Worm (Caenorhabditis elegans) whole organism, L3 larva: Measurements from ENCODE around the gene dmsr-6.

Experiments
- R02D3.7 ChIP-seq: fragments of 150-350 bp; optimal IDR thresholded peaks from 2 replicates; lab custom pipeline; 2014; ENCODE audit warnings: missing biosample characterization, missing genetic modification characterization
- ZK546.5 ChIP-seq: sonication (generic microtip); optimal IDR thresholded peaks from 2 replicates; lab custom pipeline; 2017; ENCODE audit warnings: missing biosample characterization, missing genetic modification characterization
- aly-2 ChIP-seq: fragments of 150-350 bp; optimal IDR thresholded peaks from 2 replicates; lab custom pipeline; 2014; ENCODE audit warnings: missing biosample characterization, missing genetic modification characterization
- ama-1 ChIP-seq: fragments of 150-350 bp; optimal IDR thresholded peaks from 2 replicates; lab custom pipeline; 2018
- ceh-16 ChIP-seq: sonication (generic microtip); optimal IDR thresholded peaks from 2 replicates; lab custom pipeline; 2017; ENCODE audit warnings: missing biosample characterization, missing genetic modification characterization
- ceh-28 ChIP-seq: fragments of 150-350 bp; optimal IDR thresholded peaks from 2 replicates; lab custom pipeline; 2014; ENCODE audit warnings: missing biosample characterization, missing genetic modification reagents, missing genetic modification characterization
- ceh-82 ChIP-seq: fragments of 150-350 bp; optimal IDR thresholded peaks from 2 replicates; lab custom pipeline; 2014; ENCODE audit warnings: missing biosample characterization, missing genetic modification characterization
- ceh-9 ChIP-seq: sonication (generic microtip); optimal IDR thresholded peaks from 2 replicates; lab custom pipeline; 2018; ENCODE audit warnings: missing biosample characterization, missing genetic modification characterization
- daf-12 ChIP-seq: fragments of 150-350 bp; optimal IDR thresholded peaks from 2 replicates; lab custom pipeline; 2014; ENCODE audit warnings: missing biosample characterization, missing genetic modification reagents, missing genetic modification characterization
- egl-27 ChIP-seq: sonication (generic microtip); optimal IDR thresholded peaks from 4 replicates; lab custom pipeline; 2017; ENCODE audit warnings: missing biosample characterization, missing genetic modification reagents, missing genetic modification characterization
- egl-5 ChIP-seq: fragments of 150-350 bp; optimal IDR thresholded peaks from 2 replicates; lab custom pipeline; 2017; ENCODE audit warnings: missing biosample characterization, missing genetic modification reagents, missing genetic modification characterization, inconsistent platforms
- elt-1 ChIP-seq: fragments of 150-350 bp; optimal IDR thresholded peaks from 2 replicates; lab custom pipeline; 2014; ENCODE audit warnings: missing biosample characterization, missing genetic modification characterization
- elt-2 ChIP-seq: sonication (generic microtip); optimal IDR thresholded peaks from 2 replicates; lab custom pipeline; 2016; ENCODE audit warnings: missing genetic modification reagents, mild to moderate bottlenecking, missing genetic modification characterization, missing compliant biosample characterization
- elt-3 ChIP-seq, 3 experiments: fragments of 150-350 bp in 1 of 3; sonication (generic microtip) in 2 of 3; optimal IDR thresholded peaks; 2 replicates in 2 of 3; 4 replicates in 1 of 3; lab custom pipeline; 2014 to 2017; ENCODE audit warnings: missing biosample characterization in 3 of 3, missing genetic modification characterization in 3 of 3
- eor-1 ChIP-seq, 2 experiments: fragments of 150-350 bp; optimal IDR thresholded peaks; 2 replicates each; lab custom pipeline; 2014 to 2018; ENCODE audit warnings: missing biosample characterization in 2 of 2, missing genetic modification characterization in 2 of 2
- fkh-10 ChIP-seq: sonication (generic microtip); optimal IDR thresholded peaks from 2 replicates; lab custom pipeline; 2017; ENCODE audit warnings: missing biosample characterization, missing genetic modification reagents, missing genetic modification characterization
- fkh-2 ChIP-seq: fragments of 150-350 bp; optimal IDR thresholded peaks from 2 replicates; lab custom pipeline; 2014; ENCODE audit warnings: missing biosample characterization, missing genetic modification reagents, missing genetic modification characterization
- fos-1 ChIP-seq: fragments of 150-350 bp; optimal IDR thresholded peaks from 2 replicates; lab custom pipeline; 2014; ENCODE audit warnings: missing biosample characterization, missing genetic modification characterization
- hmg-11 ChIP-seq: sonication (generic microtip); optimal IDR thresholded peaks from 2 replicates; lab custom pipeline; 2016; ENCODE audit warnings: missing genetic modification characterization, missing compliant biosample characterization
- jun-1 ChIP-seq: fragments of 150-350 bp; optimal IDR thresholded peaks from 2 replicates; lab custom pipeline; 2014; ENCODE audit warnings: missing biosample characterization, missing genetic modification reagents, missing genetic modification characterization
- lin-15B ChIP-seq: fragments of 150-350 bp; optimal IDR thresholded peaks from 2 replicates; lab custom pipeline; 2014; ENCODE audit warnings: missing biosample characterization, missing genetic modification characterization
- lin-39 ChIP-seq: fragments of 150-350 bp; optimal IDR thresholded peaks from 2 replicates; lab custom pipeline; 2018; ENCODE audit warnings: missing biosample characterization, missing genetic modification reagents, missing genetic modification characterization
- lsy-12 ChIP-seq: sonication (generic microtip); optimal IDR thresholded peaks from 2 replicates; lab custom pipeline; 2016; ENCODE audit warnings: mild to moderate bottlenecking, missing genetic modification characterization, missing compliant biosample characterization
- mdl-1 ChIP-seq: fragments of 150-350 bp; optimal IDR thresholded peaks from 2 replicates; lab custom pipeline; 2014; ENCODE audit warnings: missing biosample characterization, missing genetic modification characterization
- mml-1 ChIP-seq: fragments of 150-350 bp; sonication (generic microtip); optimal IDR thresholded peaks from 3 replicates; lab custom pipeline; 2014; ENCODE audit warnings: missing biosample characterization, missing genetic modification characterization
- nfya-1 ChIP-seq: sonication (generic microtip); optimal IDR thresholded peaks from 2 replicates; lab custom pipeline; 2017; ENCODE audit warnings: missing genetic modification characterization, mild to moderate bottlenecking, missing compliant biosample characterization, antibody characterized with exemption, moderate library complexity; ENCODE audit not compliant: insufficient read depth
- nhr-11 ChIP-seq: fragments of 150-350 bp; optimal IDR thresholded peaks from 2 replicates; lab custom pipeline; 2014; ENCODE audit warnings: missing biosample characterization, missing genetic modification characterization
- nhr-12 ChIP-seq: fragments of 150-350 bp; optimal IDR thresholded peaks from 2 replicates; lab custom pipeline; 2014; ENCODE audit warnings: missing biosample characterization, missing genetic modification characterization
- nhr-23 ChIP-seq: fragments of 150-350 bp; optimal IDR thresholded peaks from 2 replicates; lab custom pipeline; 2014; ENCODE audit warnings: missing biosample characterization, missing genetic modification reagents, missing genetic modification characterization
- nhr-237 ChIP-seq: fragments of 150-350 bp; optimal IDR thresholded peaks from 2 replicates; lab custom pipeline; 2014; ENCODE audit warnings: missing biosample characterization, missing genetic modification characterization
- nhr-25 ChIP-seq: sonication (generic microtip); optimal IDR thresholded peaks from 2 replicates; lab custom pipeline; 2017; ENCODE audit warnings: missing biosample characterization, missing genetic modification characterization
- nhr-28 ChIP-seq: fragments of 150-350 bp; optimal IDR thresholded peaks from 2 replicates; lab custom pipeline; 2014; ENCODE audit warnings: missing biosample characterization, missing genetic modification characterization
- nhr-43 ChIP-seq: sonication (generic microtip); optimal IDR thresholded peaks from 2 replicates; lab custom pipeline; 2016; ENCODE audit warnings: mild to moderate bottlenecking, missing genetic modification characterization, missing compliant biosample characterization; ENCODE audit not compliant: poor library complexity, severe bottlenecking
- nhr-67 ChIP-seq: fragments of 150-350 bp; optimal IDR thresholded peaks from 2 replicates; lab custom pipeline; 2014; ENCODE audit warnings: missing biosample characterization, missing genetic modification characterization
- nhr-76 ChIP-seq: fragments of 150-350 bp; sonication (generic microtip); optimal IDR thresholded peaks from 5 replicates; lab custom pipeline; 2014; ENCODE audit warnings: missing biosample characterization, missing genetic modification characterization
- nhr-77 ChIP-seq: fragments of 150-350 bp; optimal IDR thresholded peaks from 2 replicates; lab custom pipeline; 2014; ENCODE audit warnings: missing biosample characterization, missing genetic modification characterization
- pha-4 ChIP-seq: fragments of 150-350 bp; optimal IDR thresholded peaks from 2 replicates; lab custom pipeline; 2014; ENCODE audit warnings: missing biosample characterization, missing genetic modification reagents, missing genetic modification characterization
- pqm-1 ChIP-seq: fragments of 150-350 bp; optimal IDR thresholded peaks from 2 replicates; lab custom pipeline; 2017; ENCODE audit warnings: missing biosample characterization, missing genetic modification characterization, inconsistent platforms
- sea-2 ChIP-seq: fragments of 150-350 bp; sonication (generic microtip); optimal IDR thresholded peaks from 4 replicates; lab custom pipeline; 2014; ENCODE audit warnings: missing biosample characterization, missing genetic modification reagents, missing genetic modification characterization
- skn-1 ChIP-seq: fragments of 150-350 bp; optimal IDR thresholded peaks from 2 replicates; lab custom pipeline; 2014; ENCODE audit warnings: missing biosample characterization, missing genetic modification characterization
- snpc-4 ChIP-seq: fragments of 150-350 bp; optimal IDR thresholded peaks from 2 replicates; lab custom pipeline; 2014; ENCODE audit warnings: missing biosample characterization, missing genetic modification characterization
- tbx-2 ChIP-seq: sonication (generic microtip); optimal IDR thresholded peaks from 2 replicates; lab custom pipeline; 2016; ENCODE audit warnings: mild to moderate bottlenecking, missing genetic modification characterization, missing compliant biosample characterization
- unc-39 ChIP-seq: sonication (generic microtip); optimal IDR thresholded peaks from 4 replicates; lab custom pipeline; 2017; ENCODE audit warnings: missing biosample characterization, missing genetic modification characterization
- unc-62 ChIP-seq: fragments of 150-350 bp; sonication (generic microtip); optimal IDR thresholded peaks from 4 replicates; lab custom pipeline; 2014; ENCODE audit warnings: missing biosample characterization, missing genetic modification reagents, missing genetic modification characterization
- zag-1 ChIP-seq: fragments of 150-350 bp; optimal IDR thresholded peaks from 2 replicates; lab custom pipeline; 2014; ENCODE audit warnings: missing biosample characterization, missing genetic modification characterization
- ztf-11 ChIP-seq: fragments of 150-350 bp; optimal IDR thresholded peaks from 2 replicates; lab custom pipeline; 2014; ENCODE audit warnings: missing biosample characterization, missing genetic modification characterization
- ztf-4 ChIP-seq: fragments of 150-350 bp; optimal IDR thresholded peaks from 2 replicates; lab custom pipeline; 2014; ENCODE audit warnings: missing biosample characterization, missing genetic modification characterization

Gene dmsr-6

ce11 chrII:14488661-14489060, 33.2 kb downstream of the dmsr-6 start, which contains the start of gene usp-14:
usp-14 (minus strand) TSS chrII:14488688.
- TF ChIP-seq unc-39 (tag; lab: Kevin White, UChicago) (no peak), nhr-76 (tag; lab: Kevin White, UChicago) (no peak), nhr-25 (tag; lab: Kevin White, UChicago) (peak; percentile 48), ceh-82 (tag; lab: Kevin White, UChicago) (no peak), lin-39 (peak; percentile 1), egl-5 (tag; lab: Kevin White, UChicago) (no peak), egl-27 (tag; lab: Kevin White, UChicago) (no peak), ceh-28 (tag; lab: Kevin White, UChicago) (no peak), nhr-28 (tag; lab: Kevin White, UChicago) (no peak), ceh-16 (no peak), nhr-43 (peak; percentile 27), sea-2 (GFP tag; lab: Kevin White, UChicago) (no peak), nhr-77 (tag; lab: Kevin White, UChicago) (peak; percentile 28), nhr-11 (no peak), nhr-237 (tag; lab: Kevin White, UChicago) (no peak), ama-1 (no peak), lsy-12 (peak; percentile 15), snpc-4 (tag; lab: Kevin White, UChicago) (peak; percentile 74), fkh-10 (GFP tag; lab: Kevin White, UChicago) (no peak), elt-1 (no peak), nhr-67 (no peak), elt-2 (tag; lab: Kevin White, UChicago) (peak; percentile 13), ztf-11 (tag; lab: Kevin White, UChicago) (no peak), mml-1 (tag; lab: Kevin White, UChicago) (no peak), fkh-2 (no peak), ceh-9 (tag; lab: Kevin White, UChicago) (no peak), elt-3 (tag; optimal IDR thresholded peaks at IDR 0.05; lab: Kevin White, UChicago) (no peak), ztf-4 (tag; lab: Kevin White, UChicago) (no peak), R02D3.7 (tag; lab: Kevin White, UChicago) (no peak), lin-15B (tag; lab: Kevin White, UChicago) (peak; percentile 55), aly-2 (tag; lab: Kevin White, UChicago) (no peak), jun-1 (tag; lab: Kevin White, UChicago) (no peak), tbx-2 (tag; lab: Kevin White, UChicago) (peak; percentile 37), ZK546.5 (tag; lab: Kevin White, UChicago) (no peak), hmg-11 (tag; lab: Kevin White, UChicago) (peak; percentile 39), nhr-12 (tag; lab: Kevin White, UChicago) (no peak), mdl-1 (no peak), unc-62 (GFP tag; lab: Kevin White, UChicago) (no peak), pha-4 (tag; lab: Kevin White, UChicago) (peak; percentile 48), nhr-23 (peak; percentile 29), fos-1 (tag; lab: Kevin White, UChicago) (no peak), nfya-1 (peak; percentile 52), pqm-1 (tag; lab: Kevin White, UChicago) (no peak), zag-1 (tag; lab: Kevin White, UChicago) (no peak), daf-12 (tag; lab: Kevin White, UChicago) (no peak), skn-1 (tag; lab: Kevin White, UChicago) (peak; percentile 77), eor-1 (tag; optimal IDR thresholded peaks at IDR 0.05; lab: Kevin White, UChicago) (no peak)
